Fruit fly (Drosophila melanogaster): Measurements from ENCODE around the gene PGRP-LD.
A peak's percentile ranks its signal among the peaks of the same experiment; 100 is the strongest.

PGRP-LD gene

DNA sequence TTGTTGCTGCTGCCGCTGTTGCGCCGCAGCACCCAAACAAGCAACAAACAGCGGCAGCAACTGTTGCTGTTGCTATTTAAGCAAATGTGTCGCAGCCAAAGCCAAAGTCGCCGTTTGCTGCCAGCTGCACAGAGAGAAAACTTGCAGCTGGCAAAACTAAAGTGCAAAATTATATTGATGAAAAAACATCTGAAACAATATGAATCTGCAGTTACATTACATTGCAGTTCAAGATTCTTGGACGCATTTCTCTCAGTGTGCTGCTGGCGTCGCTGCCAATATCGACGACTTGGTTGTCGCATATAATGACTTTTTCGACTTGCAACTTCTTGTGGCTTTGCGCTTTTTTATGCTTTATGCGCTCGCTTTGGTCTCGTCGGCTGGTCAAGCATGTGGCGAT, 54.4 kb downstream of the PGRP-LD start (continued):
- TF ChIP-seq toy (GFP tag; IDR thresholded peaks at IDR 0.05) (no peak), CG1603 (tag; optimal IDR thresholded peaks at IDR 0.05) (peak; percentile 34), amos (GFP tag; IDR thresholded peaks at IDR 0.05; ENCODE audit: partially characterized antibody) (no peak), Hey (tag; optimal IDR thresholded peaks at IDR 0.05) (no peak), zf30C (GFP tag; optimal IDR thresholded peaks at IDR 0.05) (peak; percentile 22), CG8944 (GFP tag; optimal IDR thresholded peaks at IDR 0.05) (peak; percentile 26), CG10366 (GFP tag; IDR thresholded peaks at IDR 0.05) (peak; percentile 38), CG7839 (tag; optimal IDR thresholded peaks at IDR 0.05) (peak; percentile 16), CG2712 (tag; optimal IDR thresholded peaks at IDR 0.05) (peak; percentile 12), chn (GFP tag; optimal IDR thresholded peaks at IDR 0.05) (peak; percentile 16), zfh1 (GFP tag; IDR thresholded peaks at IDR 0.05) (0 out of 3 replicates have a peak, but pooled peaks have one; percentile 25), ara (GFP tag; IDR thresholded peaks at IDR 0.05) (peak; percentile 43; the same call in 1 of the 2 replicates), gsb (GFP tag; IDR thresholded peaks at IDR 0.05) (no peak), lmd (GFP tag; IDR thresholded peaks at IDR 0.05) (peak; percentile 39; the same call in 1 of the 2 replicates), hkb (optimal IDR thresholded peaks at IDR 0.05) (no peak), hkb (GFP tag; IDR thresholded peaks at IDR 0.05) (peak; percentile 25; the same call in 1 of the 2 replicates), pros (GFP tag; optimal IDR thresholded peaks at IDR 0.05) (no peak), nom (GFP tag; optimal IDR thresholded peaks at IDR 0.05) (peak; percentile 22), CG2120 (GFP tag; optimal IDR thresholded peaks at IDR 0.05) (no peak), CG10959 (GFP tag; IDR thresholded peaks at IDR 0.05) (0 out of 2 replicates have a peak, but pooled peaks have one; percentile 17), CG6689 (GFP tag; IDR thresholded peaks at IDR 0.05) (peak; percentile 32; the same call in 1 of the 2 replicates), Blimp-1 (GFP tag; optimal IDR thresholded peaks at IDR 0.05) (peak; percentile 16), slbo (GFP tag; IDR thresholded peaks at IDR 0.05) (0 out of 2 replicates have a peak, but pooled peaks have one; percentile 6), CG30431 (GFP tag; optimal IDR thresholded peaks at IDR 0.05) (peak; percentile 28), prd (optimal IDR thresholded peaks at IDR 0.05) (no peak), prd (GFP tag; IDR thresholded peaks at IDR 0.05) (peak; percentile 47; the same call in 1 of the 3 replicates), dmrt99B (tag; optimal IDR thresholded peaks at IDR 0.05) (peak; percentile 24), CG9609 (GFP tag; optimal IDR thresholded peaks at IDR 0.05) (peak; percentile 17), CG32772 (GFP tag; IDR thresholded peaks at IDR 0.05) (0 out of 2 replicates have a peak, but pooled peaks have one; percentile 15), Sox102F (GFP tag; optimal IDR thresholded peaks at IDR 0.05) (peak; percentile 61), Dip3 (GFP tag; optimal IDR thresholded peaks at IDR 0.05) (no peak), chm (GFP tag; IDR thresholded peaks at IDR 0.05) (0 out of 2 replicates have a peak, but pooled peaks have one; percentile 20), Mrtf (GFP tag; IDR thresholded peaks at IDR 0.05) (no peak), dati (GFP tag; IDR thresholded peaks at IDR 0.05) (no peak), CG11560 (tag; IDR thresholded peaks at IDR 0.05) (no peak)
